Worm (Caenorhabditis elegans) whole organism, L2 larva: Measurements from ENCODE around the gene nhr-184.
A peak's percentile ranks its signal among the peaks of the same experiment; 100 is the strongest.

Experiments
- C34F6.9 ChIP-seq: fragments of 150-350 bp; optimal IDR thresholded peaks from 2 replicates; lab custom pipeline; 2014; ENCODE audit warnings: missing biosample characterization, missing genetic modification characterization
- R02D3.7 ChIP-seq: fragments of 150-350 bp; optimal IDR thresholded peaks from 2 replicates; lab custom pipeline; 2014; ENCODE audit warnings: missing biosample characterization, missing genetic modification characterization
- Y55F3AM.14 ChIP-seq: fragments of 200-800 bp; sonication (Bioruptor generic); optimal IDR thresholded peaks from 2 replicates; lab custom pipeline; 2018; ENCODE audit warnings: mild to moderate bottlenecking, missing genetic modification characterization, missing compliant biosample characterization
- alr-1 ChIP-seq: fragments of 150-350 bp; optimal IDR thresholded peaks from 2 replicates; lab custom pipeline; 2014; ENCODE audit warnings: missing biosample characterization, missing genetic modification characterization
- aly-2 ChIP-seq: fragments of 150-350 bp; optimal IDR thresholded peaks from 2 replicates; lab custom pipeline; 2014; ENCODE audit warnings: missing biosample characterization, missing genetic modification characterization
- ama-1 ChIP-seq: fragments of 150-350 bp; optimal IDR thresholded peaks from 2 replicates; lab custom pipeline; 2018; ENCODE audit warnings: inconsistent platforms
- ceh-16 ChIP-seq: fragments of 150-350 bp; optimal IDR thresholded peaks from 2 replicates; lab custom pipeline; 2014; ENCODE audit warnings: missing biosample characterization, missing genetic modification characterization
- ceh-82 ChIP-seq: fragments of 150-350 bp; optimal IDR thresholded peaks from 2 replicates; lab custom pipeline; 2014; ENCODE audit warnings: missing biosample characterization, missing genetic modification characterization
- crh-2 ChIP-seq: sonication (generic microtip); optimal IDR thresholded peaks from 2 replicates; lab custom pipeline; 2017; ENCODE audit warnings: missing biosample characterization, missing genetic modification characterization
- dmd-4 ChIP-seq: sonication (generic microtip); optimal IDR thresholded peaks from 2 replicates; lab custom pipeline; 2017; ENCODE audit warnings: missing biosample characterization, missing genetic modification characterization
- egl-27 ChIP-seq: sonication (generic microtip); optimal IDR thresholded peaks from 3 replicates; lab custom pipeline; 2017; ENCODE audit warnings: missing biosample characterization, missing genetic modification reagents, missing genetic modification characterization
- elt-1 ChIP-seq: fragments of 150-350 bp; optimal IDR thresholded peaks from 2 replicates; lab custom pipeline; 2014; ENCODE audit warnings: missing biosample characterization, missing genetic modification characterization
- fos-1 ChIP-seq: fragments of 150-350 bp; optimal IDR thresholded peaks from 2 replicates; lab custom pipeline; 2014; ENCODE audit warnings: missing biosample characterization, missing genetic modification characterization
- gmeb-1 ChIP-seq: fragments of 150-350 bp; optimal IDR thresholded peaks from 2 replicates; lab custom pipeline; 2014; ENCODE audit warnings: missing biosample characterization, missing genetic modification characterization
- lin-11 ChIP-seq: fragments of 150-350 bp; sonication (generic microtip); optimal IDR thresholded peaks from 2 replicates; lab custom pipeline; 2014; ENCODE audit warnings: missing biosample characterization, missing genetic modification characterization, inconsistent platforms, mixed read lengths
- lin-13 ChIP-seq: fragments of 150-350 bp; optimal IDR thresholded peaks from 2 replicates; lab custom pipeline; 2014; ENCODE audit warnings: missing biosample characterization, missing genetic modification reagents, missing genetic modification characterization
- lin-39 ChIP-seq: fragments of 150-350 bp; optimal IDR thresholded peaks from 2 replicates; lab custom pipeline; 2014; ENCODE audit warnings: missing biosample characterization, missing genetic modification reagents, missing genetic modification characterization
- mab-5 ChIP-seq: fragments of 150-350 bp; optimal IDR thresholded peaks from 2 replicates; lab custom pipeline; 2014; ENCODE audit warnings: missing biosample characterization, missing genetic modification characterization
- mdl-1 ChIP-seq, 2 experiments: fragments of 150-350 bp in 1 of 2; sonication (generic microtip) in 1 of 2; optimal IDR thresholded peaks; 2 replicates each; lab custom pipeline; 2017; ENCODE audit warnings: missing biosample characterization in 2 of 2, missing genetic modification characterization in 2 of 2
- nhr-10 ChIP-seq: sonication (generic microtip); optimal IDR thresholded peaks from 2 replicates; lab custom pipeline; 2017; ENCODE audit warnings: missing biosample characterization, missing genetic modification characterization
- nhr-12 ChIP-seq: fragments of 150-350 bp; optimal IDR thresholded peaks from 2 replicates; lab custom pipeline; 2014; ENCODE audit warnings: missing biosample characterization, missing genetic modification characterization
- nhr-129 ChIP-seq: fragments of 150-350 bp; optimal IDR thresholded peaks from 2 replicates; lab custom pipeline; 2014; ENCODE audit warnings: missing biosample characterization, missing genetic modification characterization
- nhr-21 ChIP-seq: fragments of 150-350 bp; optimal IDR thresholded peaks from 2 replicates; lab custom pipeline; 2014; ENCODE audit warnings: missing biosample characterization, missing genetic modification characterization
- nhr-23 ChIP-seq: fragments of 150-350 bp; optimal IDR thresholded peaks from 2 replicates; lab custom pipeline; 2014; ENCODE audit warnings: missing biosample characterization, missing genetic modification reagents, missing genetic modification characterization
- nhr-237 ChIP-seq: fragments of 150-350 bp; optimal IDR thresholded peaks from 2 replicates; lab custom pipeline; 2014; ENCODE audit warnings: missing biosample characterization, missing genetic modification characterization
- nhr-25 ChIP-seq: fragments of 150-350 bp; sonication (generic microtip); optimal IDR thresholded peaks from 3 replicates; lab custom pipeline; 2014; ENCODE audit warnings: missing biosample characterization, missing genetic modification characterization
- peb-1 ChIP-seq: fragments of 150-350 bp; optimal IDR thresholded peaks from 2 replicates; lab custom pipeline; 2014; ENCODE audit warnings: missing biosample characterization, missing genetic modification characterization
- sem-4 ChIP-seq: fragments of 150-350 bp; optimal IDR thresholded peaks from 2 replicates; lab custom pipeline; 2014; ENCODE audit warnings: missing biosample characterization, missing genetic modification reagents, missing genetic modification characterization
- skn-1 ChIP-seq: sonication (generic microtip); optimal IDR thresholded peaks from 2 replicates; lab custom pipeline; 2017; ENCODE audit warnings: missing biosample characterization, missing genetic modification characterization
- sma-3 ChIP-seq: sonication (generic microtip); optimal IDR thresholded peaks from 2 replicates; lab custom pipeline; 2016; ENCODE audit warnings: missing genetic modification reagents, missing genetic modification characterization, missing compliant biosample characterization
- sma-9 ChIP-seq, 2 experiments: fragments of 150-350 bp in 1 of 2; sonication (generic microtip) in 1 of 2; optimal IDR thresholded peaks; 2 replicates each; lab custom pipeline; 2014 to 2016; ENCODE audit warnings: missing genetic modification characterization in 2 of 2, mild to moderate bottlenecking in 1 of 2, missing biosample characterization in 1 of 2, missing compliant biosample characterization in 1 of 2, missing genetic modification reagents in 1 of 2, moderate library complexity in 1 of 2
- snpc-4 ChIP-seq: fragments of 150-350 bp; optimal IDR thresholded peaks from 2 replicates; lab custom pipeline; 2014; ENCODE audit warnings: missing biosample characterization, missing genetic modification characterization
- unc-55 ChIP-seq: fragments of 150-350 bp; sonication (generic microtip); optimal IDR thresholded peaks from 3 replicates; lab custom pipeline; 2014; ENCODE audit warnings: missing biosample characterization, missing genetic modification reagents, missing genetic modification characterization
- unc-62 ChIP-seq: fragments of 150-350 bp; optimal IDR thresholded peaks from 2 replicates; lab custom pipeline; 2014; ENCODE audit warnings: missing biosample characterization, missing genetic modification reagents, missing genetic modification characterization
- zag-1 ChIP-seq: fragments of 150-350 bp; optimal IDR thresholded peaks from 2 replicates; lab custom pipeline; 2014; ENCODE audit warnings: missing biosample characterization, missing genetic modification characterization
- ztf-11 ChIP-seq: sonication (generic microtip); optimal IDR thresholded peaks from 2 replicates; lab custom pipeline; 2017; ENCODE audit warnings: missing biosample characterization, missing genetic modification characterization
- ztf-4 ChIP-seq: fragments of 150-350 bp; optimal IDR thresholded peaks from 2 replicates; lab custom pipeline; 2014; ENCODE audit warnings: missing biosample characterization, missing genetic modification characterization

nhr-184 gene

DNA sequence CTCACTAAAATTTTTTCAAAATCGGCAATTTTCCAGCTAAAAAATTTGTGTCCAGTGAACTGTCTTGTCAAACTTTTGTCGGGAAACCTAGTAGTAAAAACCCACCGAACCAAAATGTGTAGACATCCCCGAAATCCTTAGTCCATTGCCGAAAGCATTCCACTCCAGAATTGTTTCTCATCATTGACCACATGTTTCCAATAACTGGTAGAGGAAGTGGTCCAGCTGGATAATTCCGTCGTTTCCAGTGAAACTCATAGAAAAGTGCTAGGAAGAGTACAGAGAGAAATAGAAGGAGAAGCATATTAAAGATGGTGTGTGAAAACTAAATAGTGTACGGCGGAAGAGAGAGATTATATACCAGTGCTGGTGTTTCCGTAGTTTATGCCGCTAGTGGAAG, 10.2 kb downstream of the nhr-184 start, which contains the start of gene cyp-33C12:
cyp-33C12 (minus strand) TSS at position 321 of the 400 bp plus-strand sequence.
- TF ChIP-seq crh-2 (no peak), alr-1 (tag; lab: Kevin White, UChicago) (no peak), ceh-16 (tag; lab: Kevin White, UChicago) (no peak), ztf-4 (no peak), zag-1 (tag; lab: Kevin White, UChicago) (no peak), ceh-82 (no peak), unc-55 (GFP tag; lab: Kevin White, UChicago) (no peak), nhr-12 (tag; lab: Kevin White, UChicago) (no peak), nhr-129 (tag; lab: Kevin White, UChicago) (no peak), elt-1 (tag; lab: Kevin White, UChicago) (no peak), sma-3 (no peak)

DNA sequence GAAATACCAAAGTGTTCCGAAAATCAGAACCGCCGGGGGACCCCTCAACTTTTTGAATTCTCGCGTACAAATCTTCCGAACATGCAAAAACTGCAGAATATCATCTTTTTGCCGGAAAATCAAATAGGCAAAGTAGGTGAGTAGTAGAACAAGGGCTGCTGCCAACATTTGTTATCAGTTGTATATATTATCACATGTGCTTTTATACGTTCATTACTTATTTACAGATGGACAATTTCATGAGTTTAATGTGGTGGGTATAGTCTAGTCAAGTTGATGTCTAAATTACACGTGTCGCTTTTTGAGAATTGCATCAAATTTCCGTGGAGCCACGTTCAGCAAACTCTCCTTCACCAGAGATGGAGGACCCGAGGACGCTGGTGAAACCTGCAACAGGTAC, 13.0 kb downstream of the nhr-184 start, which contains the start of gene cyp-32B1:
cyp-32B1 (minus strand) TSS at position 176 of the 400 bp plus-strand sequence.
- peak; percentile 5 for TF ChIP-seq fos-1 (tag; lab: Kevin White, UChicago)
- no peak for TF ChIP-seq nhr-21
- TF ChIP-seq, all 48 proteins: peak for 1

- TF ChIP-seq snpc-4 (tag; lab: Kevin White, UChicago) (no peak), egl-27 (no peak), sem-4 (tag; lab: Kevin White, UChicago) (no peak), lin-39 (tag; lab: Kevin White, UChicago) (no peak), R02D3.7 (no peak), aly-2 (tag; lab: Kevin White, UChicago) (no peak), ceh-16 (tag; lab: Kevin White, UChicago) (no peak), ztf-11 (tag; lab: Kevin White, UChicago) (no peak), peb-1 (tag; lab: Kevin White, UChicago) (no peak), nhr-23 (tag; lab: Kevin White, UChicago) (no peak), skn-1 (tag; lab: Kevin White, UChicago) (no peak)
- TF ChIP-seq, all 48 proteins: peak for 0
Observed at ce11 chrV:2200402-2200801, 13.9 kb downstream of the nhr-184 start.

DNA sequence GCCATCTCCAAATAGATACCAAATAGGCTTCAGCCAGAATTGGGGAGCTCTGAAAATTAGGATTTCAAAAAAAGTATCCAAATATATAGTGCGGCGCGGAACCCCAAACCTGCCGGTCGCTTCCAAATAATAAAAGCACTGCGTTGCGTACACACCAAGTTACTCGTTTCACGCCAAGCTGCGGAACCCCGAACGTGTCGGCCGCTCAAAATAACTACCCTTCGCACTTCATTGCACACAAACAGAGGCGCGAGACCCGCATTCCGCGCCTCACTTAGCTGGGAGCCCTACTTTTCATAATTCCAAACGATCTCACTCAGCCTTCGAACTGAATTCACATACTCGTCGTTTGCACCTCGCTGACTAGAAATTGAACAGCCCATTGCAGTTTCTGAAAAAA, 14.7 kb downstream of the nhr-184 start:
- TF ChIP-seq skn-1 (tag; lab: Kevin White, UChicago) (no peak), sem-4 (tag; lab: Kevin White, UChicago) (no peak), nhr-10 (tag; lab: Kevin White, UChicago) (no peak), aly-2 (tag; lab: Kevin White, UChicago) (no peak), ceh-82 (no peak), unc-55 (GFP tag; lab: Kevin White, UChicago) (no peak), mab-5 (no peak), mdl-1 (tag; optimal IDR thresholded peaks at IDR 0.05; lab: Kevin White, UChicago) (no peak), sma-9 (GFP tag; optimal IDR thresholded peaks at IDR 0.05; lab: Kevin White, UChicago) (no peak), sma-9 (tag; optimal IDR thresholded peaks at IDR 0.05; lab: Kevin White, UChicago) (no peak), sma-3 (no peak), unc-62 (GFP tag; lab: Kevin White, UChicago) (no peak), snpc-4 (tag; lab: Kevin White, UChicago) (no peak), nhr-23 (tag; lab: Kevin White, UChicago) (no peak), lin-11 (tag; lab: Kevin White, UChicago) (no peak), ama-1 (lab: Kevin White, UChicago) (no peak), lin-13 (GFP tag; lab: Kevin White, UChicago) (no peak), C34F6.9 (tag; lab: Kevin White, UChicago) (no peak), nhr-129 (tag; lab: Kevin White, UChicago) (no peak), nhr-25 (tag; lab: Kevin White, UChicago) (no peak)

- TF ChIP-seq gmeb-1 (tag; lab: Kevin White, UChicago) (peak; percentile 43), lin-39 (tag; lab: Kevin White, UChicago) (no peak), nhr-25 (tag; lab: Kevin White, UChicago) (no peak), Y55F3AM.14 (GFP tag; lab: Kevin White, UChicago) (no peak), zag-1 (tag; lab: Kevin White, UChicago) (no peak), ceh-82 (no peak), dmd-4 (no peak), peb-1 (tag; lab: Kevin White, UChicago) (no peak), sma-9 (GFP tag; optimal IDR thresholded peaks at IDR 0.05; lab: Kevin White, UChicago) (peak; percentile 32), sma-9 (tag; optimal IDR thresholded peaks at IDR 0.05; lab: Kevin White, UChicago) (no peak), fos-1 (tag; lab: Kevin White, UChicago) (peak; percentile 15), nhr-237 (no peak), crh-2 (peak; percentile 13)
Observed at ce11 chrV:2192117-2192516, 22.2 kb downstream of the nhr-184 start, which contains the start of gene nhr-13. Gene nhr-13 (plus strand): TSS chrV:2192485.
